Fruit fly (Drosophila melanogaster) whole organism: Measurements from ENCODE around the gene LUBEL.

Experiments used
- CG8478 ChIP-seq: fragments of >200 bp; optimal IDR thresholded peaks from 2 replicates; lab custom pipeline; 2018; ENCODE audit warnings: inconsistent platforms
- Dll ChIP-seq: fragments of >200 bp; optimal IDR thresholded peaks from 2 replicates; lab custom pipeline; 2017
- EcR ChIP-seq, 2 experiments: fragments of >200 bp; optimal IDR thresholded peaks; 2 replicates each; lab custom pipeline; 2017; ENCODE audit warnings: missing biosample characterization in 2 of 2, missing genetic modification characterization in 2 of 2, missing genetic modification reagents in 2 of 2
- pan ChIP-seq: fragments of >200 bp; optimal IDR thresholded peaks from 2 replicates; lab custom pipeline; 2017
- psq ChIP-seq: fragments of >200 bp; optimal IDR thresholded peaks from 2 replicates; lab custom pipeline; 2017
- usp ChIP-seq: fragments of >200 bp; optimal IDR thresholded peaks from 2 replicates; lab custom pipeline; 2017; ENCODE audit warnings: missing biosample characterization, missing genetic modification characterization, mixed read lengths

LUBEL gene

dm6 chr2L:6797408-6797807 lies 24.9 kb upstream of the LUBEL start:
- no peak for TF ChIP-seq Dll
- no peak for TF ChIP-seq usp (GFP tag; lab: Kevin White, UChicago)
- no peak for TF ChIP-seq CG8478
- TF ChIP-seq EcR (GFP tag; optimal IDR thresholded peaks at IDR 0.05; lab: Kevin White, UChicago), result no peak
- no peak for TF ChIP-seq pan (lab: Kevin White, UChicago)
- TF ChIP-seq psq (lab: Kevin White, UChicago), result no peak

- no peak for TF ChIP-seq CG8478
- no peak for TF ChIP-seq pan (lab: Kevin White, UChicago)
- TF ChIP-seq usp (GFP tag; lab: Kevin White, UChicago), result no peak
- TF ChIP-seq EcR (GFP tag; optimal IDR thresholded peaks at IDR 0.05; lab: Kevin White, UChicago), result no peak
- no peak for TF ChIP-seq psq (lab: Kevin White, UChicago)
- no peak for TF ChIP-seq Dll
Observed at dm6 chr2L:6794956-6795522, 22.5 kb upstream of the LUBEL start.

- TF ChIP-seq pan (lab: Kevin White, UChicago), result no peak
- TF ChIP-seq EcR (GFP tag; optimal IDR thresholded peaks at IDR 0.05; lab: Kevin White, UChicago), result no peak
- TF ChIP-seq psq (lab: Kevin White, UChicago), result no peak
- TF ChIP-seq usp (GFP tag; lab: Kevin White, UChicago), result no peak
- no peak for TF ChIP-seq CG8478
- no peak for TF ChIP-seq Dll
Observed at dm6 chr2L:6794418-6794793, 21.9 kb upstream of the LUBEL start.

- no peak for TF ChIP-seq psq (lab: Kevin White, UChicago)
- no peak for TF ChIP-seq pan (lab: Kevin White, UChicago)
- no peak for TF ChIP-seq Dll
- no peak for TF ChIP-seq CG8478
- no peak for TF ChIP-seq usp (GFP tag; lab: Kevin White, UChicago)
- TF ChIP-seq EcR (GFP tag; optimal IDR thresholded peaks at IDR 0.05; lab: Kevin White, UChicago), result no peak
Observed at dm6 chr2L:6793763-6794417, 21.3 kb upstream of the LUBEL start.

- TF ChIP-seq Dll (no peak), usp (GFP tag; lab: Kevin White, UChicago) (no peak), EcR (GFP tag; optimal IDR thresholded peaks at IDR 0.05; lab: Kevin White, UChicago) (no peak), psq (lab: Kevin White, UChicago) (no peak)
Observed at dm6 chr2L:6791845-6792443, 19.4 kb upstream of the LUBEL start.

DNA sequence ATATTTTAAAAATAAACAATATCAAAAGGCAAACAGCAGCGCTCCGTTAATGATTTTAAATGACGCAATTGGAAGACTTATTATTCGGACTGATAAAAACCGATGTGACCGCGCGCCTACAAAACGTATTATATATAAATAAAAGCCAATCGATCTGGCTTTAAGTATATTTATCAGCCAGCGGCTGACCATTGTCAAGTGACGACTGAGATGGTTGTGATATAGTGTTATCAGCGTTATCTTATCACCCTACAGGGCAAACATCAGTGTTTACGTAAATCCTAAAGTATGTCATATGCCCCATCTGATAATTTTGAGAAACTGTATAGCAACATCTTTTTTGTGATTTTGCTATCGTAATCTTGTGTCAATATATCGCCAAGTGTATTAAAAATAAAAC lies 16.8 kb upstream of the LUBEL start:
- TF ChIP-seq EcR (GFP tag; optimal IDR thresholded peaks at IDR 0.05; lab: Kevin White, UChicago) (no peak), CG8478 (no peak), Dll (no peak)

dm6 chr2L:6787973-6788368 lies 15.4 kb upstream of the LUBEL start:
- no peak for TF ChIP-seq pan (lab: Kevin White, UChicago)
- TF ChIP-seq EcR (GFP tag; optimal IDR thresholded peaks at IDR 0.05; lab: Kevin White, UChicago), result no peak
- no peak for TF ChIP-seq CG8478
- no peak for TF ChIP-seq usp (GFP tag; lab: Kevin White, UChicago)
- TF ChIP-seq psq (lab: Kevin White, UChicago), result no peak
- no peak for TF ChIP-seq Dll

- TF ChIP-seq pan (lab: Kevin White, UChicago), result no peak
- TF ChIP-seq Dll, result peak; percentile 91
- TF ChIP-seq CG8478, result peak; percentile 36
- TF ChIP-seq EcR (GFP tag; optimal IDR thresholded peaks at IDR 0.05; lab: Kevin White, UChicago), result peak; percentile 76 to 79
- TF ChIP-seq usp (GFP tag; lab: Kevin White, UChicago), result no peak
- TF ChIP-seq psq (lab: Kevin White, UChicago), result no peak
Observed at dm6 chr2L:6787029-6787972, 14.7 kb upstream of the LUBEL start.

DNA sequence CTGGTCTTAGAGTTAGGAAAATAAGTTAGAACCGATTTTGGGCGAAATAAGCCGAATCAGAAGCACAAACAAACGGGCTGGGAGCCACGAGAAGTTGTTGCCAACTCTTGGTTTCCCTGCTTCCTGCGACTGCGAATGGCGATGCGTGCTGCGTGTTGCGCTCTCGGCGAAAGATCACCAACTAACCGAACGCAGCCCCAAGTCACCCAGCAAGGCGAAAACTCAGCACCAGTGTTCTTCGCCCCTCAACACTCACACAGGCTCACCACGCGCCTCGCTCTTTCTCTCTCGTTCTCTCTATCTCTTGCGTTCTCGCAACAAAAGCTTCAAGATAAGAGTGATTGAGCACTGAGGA lies 14.1 kb upstream of the LUBEL start, which contains the start of gene nrv1:
Gene nrv1, minus strand, starts transcription at position 188 of the 355 bp plus-strand sequence.
- TF ChIP-seq usp (GFP tag; lab: Kevin White, UChicago) (no peak), Dll (peak; percentile 91), CG8478 (no peak)

- no peak for TF ChIP-seq usp (GFP tag; lab: Kevin White, UChicago)
- TF ChIP-seq CG8478, result no peak
- TF ChIP-seq Dll, result no peak
- no peak for TF ChIP-seq EcR (GFP tag; optimal IDR thresholded peaks at IDR 0.05; lab: Kevin White, UChicago)
- no peak for TF ChIP-seq psq (lab: Kevin White, UChicago)
- TF ChIP-seq pan (lab: Kevin White, UChicago), result no peak
Observed at dm6 chr2L:6785583-6785982, 13.0 kb upstream of the LUBEL start.

dm6 chr2L:6784235-6784634 lies 11.7 kb upstream of the LUBEL start:
- no peak for TF ChIP-seq pan (lab: Kevin White, UChicago)
- TF ChIP-seq CG8478, result no peak
- TF ChIP-seq psq (lab: Kevin White, UChicago), result no peak
- no peak for TF ChIP-seq Dll
- TF ChIP-seq EcR (GFP tag; optimal IDR thresholded peaks at IDR 0.05; lab: Kevin White, UChicago), result no peak
- TF ChIP-seq usp (GFP tag; lab: Kevin White, UChicago), result no peak

- no peak for TF ChIP-seq EcR (GFP tag; optimal IDR thresholded peaks at IDR 0.05; lab: Kevin White, UChicago)
- TF ChIP-seq CG8478, result no peak
- no peak for TF ChIP-seq psq (lab: Kevin White, UChicago)
- no peak for TF ChIP-seq pan (lab: Kevin White, UChicago)
- no peak for TF ChIP-seq usp (GFP tag; lab: Kevin White, UChicago)
- TF ChIP-seq Dll, result no peak
Observed at dm6 chr2L:6783395-6783794, 10.8 kb upstream of the LUBEL start.
